Worm (Caenorhabditis elegans): ENCODE results near the gene Y55B1AR.2.

The Y55B1AR.2 gene

ce11 chrIII:595449-595848 lies 3.1 kb downstream of the Y55B1AR.2 start:
- TF ChIP-seq Y116A8C.19 (tag; optimal IDR thresholded peaks at IDR 0.05; ENCODE audit: borderline replicate concordance) (no peak), dsc-1 (tag; optimal IDR thresholded peaks at IDR 0.05) (no peak), sup-37 (GFP tag; optimal IDR thresholded peaks at IDR 0.05) (no peak), irx-1 (tag; optimal IDR thresholded peaks at IDR 0.05) (no peak), elt-2 (tag; optimal IDR thresholded peaks at IDR 0.05) (no peak), aly-2 (tag; optimal IDR thresholded peaks at IDR 0.05) (no peak), egl-27 (tag; optimal IDR thresholded peaks at IDR 0.05) (no peak), nhr-28 (tag; optimal IDR thresholded peaks at IDR 0.05) (no peak), zag-1 (tag; optimal IDR thresholded peaks at IDR 0.05) (no peak), pqm-1 (tag; optimal IDR thresholded peaks at IDR 0.05) (no peak), unc-98 (GFP tag; IDR thresholded peaks at IDR 0.05) (no peak), efl-1 (optimal IDR thresholded peaks at IDR 0.05) (no peak), efl-1 (GFP tag; optimal IDR thresholded peaks at IDR 0.05 in 1 of 2) (no peak), zip-4 (GFP tag; optimal IDR thresholded peaks at IDR 0.05) (no peak), swsn-7 (tag; optimal IDR thresholded peaks at IDR 0.05) (no peak), ceh-8 (GFP tag; optimal IDR thresholded peaks at IDR 0.05) (no peak), xbp-1 (tag; optimal IDR thresholded peaks at IDR 0.05) (no peak), mab-9 (GFP tag; IDR thresholded peaks at IDR 0.05) (no peak)

ce11 chrIII:587009-587408 lies 11.6 kb downstream of the Y55B1AR.2 start, which contains the start of gene helq-1:
Gene helq-1, minus strand, starts transcription at chrIII:587109.
- no peak for TF ChIP-seq ets-5 (GFP tag; IDR thresholded peaks at IDR 0.05)
- TF ChIP-seq lsy-2 (tag; optimal IDR thresholded peaks at IDR 0.05), result no peak
- no peak for TF ChIP-seq fkh-10 (GFP tag; optimal IDR thresholded peaks at IDR 0.05)

ce11 chrIII:577467-577866 lies 21.1 kb downstream of the Y55B1AR.2 start, which contains the start of gene gtf-2H5:
Gene gtf-2H5, minus strand, starts transcription at chrIII:577567.
- TF ChIP-seq unc-98 (GFP tag; IDR thresholded peaks at IDR 0.05) (no peak), xbp-1 (tag; optimal IDR thresholded peaks at IDR 0.05) (no peak), skn-1 (tag; optimal IDR thresholded peaks at IDR 0.05) (no peak), elt-3 (tag; optimal IDR thresholded peaks at IDR 0.05) (no peak), C04F5.9 (tag; optimal IDR thresholded peaks at IDR 0.05) (no peak), nhr-20 (tag; optimal IDR thresholded peaks at IDR 0.05) (no peak), mdl-1 (tag; optimal IDR thresholded peaks at IDR 0.05) (no peak), ceh-82 (tag; optimal IDR thresholded peaks at IDR 0.05) (no peak), pax-3 (tag; optimal IDR thresholded peaks at IDR 0.05) (no peak), aha-1 (tag; optimal IDR thresholded peaks at IDR 0.05) (no peak), zag-1 (tag; optimal IDR thresholded peaks at IDR 0.05) (no peak), snpc-4 (tag; optimal IDR thresholded peaks at IDR 0.05) (no peak), lin-39 (tag; optimal IDR thresholded peaks at IDR 0.05) (no peak), tlp-1 (tag; optimal IDR thresholded peaks at IDR 0.05) (no peak), nhr-12 (tag; optimal IDR thresholded peaks at IDR 0.05) (no peak), hlh-17 (GFP tag; optimal IDR thresholded peaks at IDR 0.05; ENCODE audit: borderline replicate concordance) (no peak), snu-23 (GFP tag; optimal IDR thresholded peaks at IDR 0.05) (no peak), unc-30 (tag; optimal IDR thresholded peaks at IDR 0.05) (no peak)

- no peak for TF ChIP-seq mef-2 (tag; optimal IDR thresholded peaks at IDR 0.05)
- no peak for TF ChIP-seq zag-1 (tag; optimal IDR thresholded peaks at IDR 0.05)
- no peak for TF ChIP-seq unc-62 (GFP tag; optimal IDR thresholded peaks at IDR 0.05)
- TF ChIP-seq lin-14 (GFP tag; optimal IDR thresholded peaks at IDR 0.05), result no peak
- TF ChIP-seq ets-5 (GFP tag; IDR thresholded peaks at IDR 0.05), result no peak
- no peak for TF ChIP-seq ceh-90 (tag; optimal IDR thresholded peaks at IDR 0.05)
- TF ChIP-seq snu-23 (GFP tag; optimal IDR thresholded peaks at IDR 0.05), result no peak
- TF ChIP-seq unc-130 (tag; optimal IDR thresholded peaks at IDR 0.05), result no peak
- no peak for TF ChIP-seq aly-2 (tag; optimal IDR thresholded peaks at IDR 0.05)
- no peak for TF ChIP-seq lin-15B (tag; optimal IDR thresholded peaks at IDR 0.05)
- TF ChIP-seq F16B12.6 (tag; optimal IDR thresholded peaks at IDR 0.05), result no peak
- no peak for TF ChIP-seq fos-1 (tag; optimal IDR thresholded peaks at IDR 0.05)
- no peak for TF ChIP-seq nhr-12 (tag; optimal IDR thresholded peaks at IDR 0.05)
- TF ChIP-seq ztf-11 (tag; optimal IDR thresholded peaks at IDR 0.05), result no peak
- no peak for TF ChIP-seq lin-39 (tag; optimal IDR thresholded peaks at IDR 0.05)
- no peak for TF ChIP-seq snpc-4 (tag; optimal IDR thresholded peaks at IDR 0.05)
- TF ChIP-seq nhr-20 (tag; optimal IDR thresholded peaks at IDR 0.05), result no peak
- TF ChIP-seq nhr-47 (tag; optimal IDR thresholded peaks at IDR 0.05), result no peak
- TF ChIP-seq tlp-1 (tag; optimal IDR thresholded peaks at IDR 0.05), result no peak
Measured at ce11 chrIII:576555-576954, 22.0 kb downstream of the Y55B1AR.2 start.

All from whole organism, L1 larva.